Fruit fly (Drosophila melanogaster): ENCODE measurements around the gene Lmpt.
A peak's percentile ranks its signal among the peaks of the same experiment; 100 is the strongest.

The Lmpt gene

dm6 chr3L:16865123-16865831, at the start of gene Lmpt:
Lmpt (plus strand) TSS chr3L:16865295.
- no peak for TF ChIP-seq psq (optimal IDR thresholded peaks at IDR 0.05)

dm6 chr3L:16818063-16818462, 47.0 kb upstream of the Lmpt start:
- TF ChIP-seq pan (optimal IDR thresholded peaks at IDR 0.05) (no peak), EcR (GFP tag; optimal IDR thresholded peaks at IDR 0.05) (no peak), psq (optimal IDR thresholded peaks at IDR 0.05) (no peak), usp (GFP tag; optimal IDR thresholded peaks at IDR 0.05) (no peak), Dll (optimal IDR thresholded peaks at IDR 0.05) (no peak), CG8478 (optimal IDR thresholded peaks at IDR 0.05) (no peak)

- TF ChIP-seq Dll (optimal IDR thresholded peaks at IDR 0.05) (no peak), usp (GFP tag; optimal IDR thresholded peaks at IDR 0.05) (no peak), EcR (GFP tag; optimal IDR thresholded peaks at IDR 0.05) (no peak), psq (optimal IDR thresholded peaks at IDR 0.05) (no peak), CG8478 (optimal IDR thresholded peaks at IDR 0.05) (no peak), pan (optimal IDR thresholded peaks at IDR 0.05) (no peak)
Measured at dm6 chr3L:16824725-16825124, 40.4 kb upstream of the Lmpt start.

- TF ChIP-seq EcR (GFP tag; optimal IDR thresholded peaks at IDR 0.05) (no peak), psq (optimal IDR thresholded peaks at IDR 0.05) (no peak), Dll (optimal IDR thresholded peaks at IDR 0.05) (no peak), CG8478 (optimal IDR thresholded peaks at IDR 0.05) (no peak), pan (optimal IDR thresholded peaks at IDR 0.05) (no peak), usp (GFP tag; optimal IDR thresholded peaks at IDR 0.05) (no peak)
Measured at dm6 chr3L:16825195-16825594, 39.9 kb upstream of the Lmpt start.

- TF ChIP-seq Dll (optimal IDR thresholded peaks at IDR 0.05) (no peak), EcR (GFP tag; optimal IDR thresholded peaks at IDR 0.05) (no peak), usp (GFP tag; optimal IDR thresholded peaks at IDR 0.05) (no peak), psq (optimal IDR thresholded peaks at IDR 0.05) (no peak), CG8478 (optimal IDR thresholded peaks at IDR 0.05) (no peak), pan (optimal IDR thresholded peaks at IDR 0.05) (no peak)
Measured at dm6 chr3L:16828967-16829366, 36.1 kb upstream of the Lmpt start, which contains the start of gene CG13024. CG13024 (minus strand) TSS chr3L:16829074.

- TF ChIP-seq EcR (GFP tag; optimal IDR thresholded peaks at IDR 0.05) (peak in 1 of 2 experiments; percentile 29), psq (optimal IDR thresholded peaks at IDR 0.05) (no peak)
Measured at dm6 chr3L:16829983-16830382, 35.1 kb upstream of the Lmpt start.

dm6 chr3L:16836732-16837131, 28.4 kb upstream of the Lmpt start:
- TF ChIP-seq CG8478 (optimal IDR thresholded peaks at IDR 0.05) (no peak), pan (optimal IDR thresholded peaks at IDR 0.05) (no peak), usp (GFP tag; optimal IDR thresholded peaks at IDR 0.05) (no peak), Dll (optimal IDR thresholded peaks at IDR 0.05) (no peak), EcR (GFP tag; optimal IDR thresholded peaks at IDR 0.05) (no peak), psq (optimal IDR thresholded peaks at IDR 0.05) (no peak)

dm6 chr3L:16840540-16840939, 24.6 kb upstream of the Lmpt start:
- TF ChIP-seq psq (optimal IDR thresholded peaks at IDR 0.05) (no peak), pan (optimal IDR thresholded peaks at IDR 0.05) (no peak), Dll (optimal IDR thresholded peaks at IDR 0.05) (no peak), usp (GFP tag; optimal IDR thresholded peaks at IDR 0.05) (no peak), EcR (GFP tag; optimal IDR thresholded peaks at IDR 0.05) (no peak), CG8478 (optimal IDR thresholded peaks at IDR 0.05) (no peak)

dm6 chr3L:16842087-16842567, 23.0 kb upstream of the Lmpt start, which contains the start of gene TSG101:
TSG101 (plus strand) TSS chr3L:16842294.
- TF ChIP-seq EcR (GFP tag; optimal IDR thresholded peaks at IDR 0.05) (no peak), usp (GFP tag; optimal IDR thresholded peaks at IDR 0.05) (no peak), psq (optimal IDR thresholded peaks at IDR 0.05) (no peak), Dll (optimal IDR thresholded peaks at IDR 0.05) (no peak), pan (optimal IDR thresholded peaks at IDR 0.05) (no peak), CG8478 (optimal IDR thresholded peaks at IDR 0.05) (no peak)

dm6 chr3L:16842952-16843351, 22.1 kb upstream of the Lmpt start:
- no peak for TF ChIP-seq Dll (optimal IDR thresholded peaks at IDR 0.05)
- no peak for TF ChIP-seq EcR (GFP tag; optimal IDR thresholded peaks at IDR 0.05)
- TF ChIP-seq psq (optimal IDR thresholded peaks at IDR 0.05) = no peak
- no peak for TF ChIP-seq CG8478 (optimal IDR thresholded peaks at IDR 0.05)
- no peak for TF ChIP-seq pan (optimal IDR thresholded peaks at IDR 0.05)
- TF ChIP-seq usp (GFP tag; optimal IDR thresholded peaks at IDR 0.05) = no peak

dm6 chr3L:16844920-16845573, 20.0 kb upstream of the Lmpt start, which contains the start of the genes kud and Zcchc7:
kud (minus strand) TSS chr3L:16844991.
Zcchc7 (plus strand) TSS chr3L:16845386.
- TF ChIP-seq CG8478 (optimal IDR thresholded peaks at IDR 0.05) = no peak

dm6 chr3L:16845607-16846277, 19.4 kb upstream of the Lmpt start, which contains the start of gene CG32161:
CG32161 (plus strand) TSS chr3L:16846227.
- TF ChIP-seq CG8478 (optimal IDR thresholded peaks at IDR 0.05) (no peak), psq (optimal IDR thresholded peaks at IDR 0.05) (no peak), EcR (GFP tag; optimal IDR thresholded peaks at IDR 0.05) (no peak), Dll (optimal IDR thresholded peaks at IDR 0.05) (no peak), pan (optimal IDR thresholded peaks at IDR 0.05) (no peak), usp (GFP tag; optimal IDR thresholded peaks at IDR 0.05) (no peak)
